Fruit fly (Drosophila melanogaster): ENCODE results near the gene HisCl1.
A peak's percentile ranks its signal among the peaks of the same experiment; 100 is the strongest.

HisCl1 gene

DNA sequence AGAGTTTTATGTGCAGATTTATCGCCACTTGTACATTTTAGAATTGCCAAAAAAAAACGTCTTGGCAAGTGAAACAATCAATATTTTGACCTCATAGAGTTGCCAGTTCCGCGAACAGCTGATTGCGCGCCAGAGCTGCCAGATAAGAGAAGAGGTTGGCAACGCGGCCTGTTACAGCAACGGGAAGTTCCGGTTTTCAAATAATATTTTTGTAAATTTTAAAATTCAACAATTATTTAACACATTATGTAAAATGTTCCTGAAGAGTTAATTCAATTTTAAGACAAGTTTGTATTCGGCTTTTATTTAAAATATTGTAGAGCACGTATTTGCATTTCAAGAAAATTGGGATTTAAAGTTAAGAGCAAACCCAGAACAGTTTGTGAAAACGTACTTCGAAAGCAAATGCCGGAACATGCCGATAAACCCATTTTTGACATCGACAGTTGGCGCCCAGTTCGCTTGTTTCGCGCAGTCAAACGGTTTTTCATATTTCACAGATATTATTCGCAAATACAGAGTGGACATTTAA is at the start of gene HisCl1, which contains the start of gene prd1:
Gene HisCl1 (plus strand): TSS at position 482 of the 532 bp plus-strand sequence.
Gene prd1 (minus strand): TSS at position 320 of the 532 bp plus-strand sequence.
- TF ChIP-seq noc (tag; optimal IDR thresholded peaks at IDR 0.05): no peak

DNA sequence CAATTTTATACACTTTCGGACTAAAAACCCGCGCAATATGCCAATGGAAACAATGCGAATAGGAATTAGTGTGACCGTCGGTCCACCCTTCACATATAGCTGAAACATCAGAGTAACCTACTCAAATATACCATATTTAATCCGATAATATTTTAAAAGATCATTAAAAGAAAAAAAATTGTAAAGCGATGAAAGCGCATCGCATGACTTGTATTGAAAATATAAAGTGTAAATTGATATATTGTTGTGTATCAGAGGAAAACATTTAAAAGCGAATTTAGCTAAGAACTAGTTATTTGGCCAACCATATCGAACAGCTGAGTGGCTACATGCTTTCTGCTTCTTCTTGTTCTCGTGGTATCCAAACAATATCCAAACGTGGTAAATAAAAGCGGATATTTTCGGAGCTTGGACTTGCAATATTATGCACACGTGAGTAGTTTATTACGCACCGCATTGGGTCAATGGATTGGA is 45.2 kb upstream of the HisCl1 start, which contains the start of the genes Blm and CG14722:
Gene Blm (minus strand): TSS at position 54 of the 474 bp plus-strand sequence.
Gene CG14722 (plus strand): TSS at position 161 of the 474 bp plus-strand sequence.
- TF ChIP-seq noc (tag; optimal IDR thresholded peaks at IDR 0.05): no peak

DNA sequence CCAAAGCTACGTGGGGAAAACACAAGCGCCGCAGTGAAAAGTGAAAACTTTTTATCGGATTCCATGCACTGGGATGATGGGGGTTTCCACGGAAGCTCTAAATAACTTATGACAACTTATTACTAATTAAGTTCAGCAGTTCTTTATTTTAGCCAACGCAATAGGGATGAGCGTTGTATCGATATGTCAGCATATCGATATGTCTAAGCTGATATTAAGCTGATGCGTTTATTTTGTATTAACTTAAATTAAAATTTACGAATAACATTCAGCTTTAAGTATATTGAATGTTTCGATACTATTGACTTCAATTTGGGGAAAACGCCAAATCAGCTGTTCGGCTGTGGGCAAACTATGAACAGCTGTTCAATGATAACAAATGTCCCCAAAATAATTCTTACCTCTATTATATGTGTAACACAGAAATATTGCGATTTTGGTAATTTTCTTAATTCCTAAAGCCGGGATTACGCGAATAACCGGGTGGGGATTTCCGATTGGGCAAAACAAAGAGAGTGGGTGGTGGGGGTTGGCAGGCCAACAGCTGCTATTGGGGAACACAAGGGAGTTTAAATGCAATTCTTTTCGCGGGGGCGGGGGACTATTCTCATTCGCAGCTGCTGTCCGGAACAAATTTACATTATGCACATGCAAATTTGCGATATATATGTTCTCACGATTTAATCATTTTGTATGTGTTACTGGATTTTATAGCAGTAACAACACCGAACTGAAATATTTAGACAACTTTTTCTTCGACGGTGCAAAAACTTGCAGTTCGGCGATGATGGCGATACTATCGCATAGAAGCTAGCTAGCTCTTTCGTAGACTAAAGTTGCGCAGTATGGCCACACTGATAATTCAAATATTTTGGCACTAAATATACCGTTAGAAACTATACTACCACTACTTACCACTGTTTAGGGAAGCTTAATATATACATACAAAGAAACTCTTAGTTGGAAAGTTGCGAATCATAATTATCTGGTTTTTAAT is 37.4 kb upstream of the HisCl1 start, which contains the start of gene CG6923:
Gene CG6923 (minus strand): TSS at position 733 of the 997 bp plus-strand sequence.
- no peak for TF ChIP-seq noc (tag; optimal IDR thresholded peaks at IDR 0.05)

DNA sequence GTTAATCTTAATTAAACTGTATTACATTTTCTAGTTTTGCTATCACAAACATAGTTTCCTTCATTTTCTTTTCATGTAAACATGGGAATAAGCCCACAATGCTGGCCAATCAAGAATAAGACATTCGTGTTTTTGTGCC is 36.8 kb upstream of the HisCl1 start, which contains the start of gene CG43062:
Gene CG43062 (plus strand): TSS at position 40 of the 139 bp plus-strand sequence.
- TF ChIP-seq noc (tag; optimal IDR thresholded peaks at IDR 0.05): no peak

DNA sequence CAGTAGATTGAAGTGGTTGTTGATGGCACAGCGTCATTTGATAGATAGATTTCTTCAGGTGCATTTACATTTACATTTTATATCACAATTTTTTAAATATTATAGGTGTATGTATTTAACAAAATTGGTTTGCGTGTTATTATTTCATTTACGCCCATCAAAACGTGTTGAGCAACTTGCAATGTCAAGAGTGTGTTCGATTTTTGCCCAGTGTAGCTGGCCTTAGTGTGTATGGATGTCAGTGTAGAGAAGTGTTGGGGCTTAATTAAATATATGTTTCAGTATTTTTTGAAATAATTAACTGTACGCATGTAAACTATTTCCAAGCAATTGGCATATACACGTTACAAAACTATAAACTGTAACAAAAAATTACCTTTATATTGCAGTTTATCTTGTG is 35.2 kb upstream of the HisCl1 start:
- no peak for TF ChIP-seq noc (tag; optimal IDR thresholded peaks at IDR 0.05)

DNA sequence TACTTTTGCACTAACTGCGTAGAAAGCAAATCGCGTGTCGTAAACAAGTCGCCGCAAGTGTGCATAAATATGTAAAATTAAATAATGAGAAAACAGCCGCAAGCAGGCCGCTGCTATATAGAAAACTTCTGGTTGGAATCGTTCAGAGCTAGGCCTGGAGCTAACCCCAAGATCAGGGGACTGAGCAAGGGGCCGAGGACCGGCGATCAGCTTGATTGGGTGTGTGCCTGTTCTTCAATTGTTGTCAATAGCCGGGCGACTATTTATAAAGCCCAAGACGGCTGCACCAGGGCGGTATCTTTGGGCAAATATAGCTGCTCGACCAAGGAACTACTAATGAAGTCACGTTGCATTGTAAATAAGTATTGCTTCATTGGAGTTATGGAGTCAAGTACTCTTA is 30.2 kb upstream of the HisCl1 start:
- no peak for TF ChIP-seq noc (tag; optimal IDR thresholded peaks at IDR 0.05)

DNA sequence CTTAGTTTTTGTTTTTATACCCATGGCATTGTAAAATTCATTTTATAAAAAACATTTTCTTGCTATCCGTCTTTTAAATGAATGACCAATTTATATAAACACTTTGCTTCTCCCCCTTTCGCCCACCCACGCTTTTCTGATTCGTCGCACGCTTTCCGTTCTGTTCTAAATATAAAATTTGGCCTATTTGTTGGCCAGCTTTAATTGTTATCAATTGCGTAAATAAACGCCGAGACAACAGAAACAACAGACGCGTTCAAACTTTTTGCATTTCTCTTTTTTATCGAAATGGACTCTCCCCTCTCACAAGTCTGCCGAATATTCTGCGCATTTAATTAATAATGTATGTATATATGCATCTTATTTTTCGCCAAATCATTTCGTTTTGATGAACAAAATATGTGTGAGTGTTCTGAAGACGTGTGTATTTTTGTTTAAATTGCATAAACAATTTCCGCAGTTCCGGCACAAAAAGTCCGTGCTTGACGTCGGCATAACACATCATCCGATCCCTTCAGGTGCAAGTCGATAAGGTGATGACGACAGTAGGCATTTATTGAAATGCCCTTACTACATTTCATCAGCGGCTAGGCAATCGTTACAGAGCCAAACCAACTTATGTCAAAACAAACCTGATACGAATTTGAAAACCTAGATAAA is 29.6 kb upstream of the HisCl1 start:
- no peak for TF ChIP-seq noc (tag; optimal IDR thresholded peaks at IDR 0.05)

DNA sequence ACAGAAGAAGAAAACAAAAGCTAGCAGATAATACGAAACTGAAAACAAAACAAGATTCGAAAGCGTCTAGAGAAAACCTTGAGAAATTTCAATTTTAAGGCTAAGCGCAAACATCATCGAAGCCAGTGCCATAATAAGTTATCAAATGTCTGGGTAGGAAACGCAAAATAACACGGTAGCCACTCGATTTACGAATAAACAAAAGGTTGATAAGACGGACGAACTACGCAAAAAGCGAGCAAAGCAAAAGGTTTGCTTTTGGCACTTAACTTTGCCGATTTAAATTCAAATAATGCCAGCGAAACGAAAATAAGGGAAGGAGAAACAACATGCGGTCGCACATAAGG is 28.8 kb upstream of the HisCl1 start:
- no peak for TF ChIP-seq noc (tag; optimal IDR thresholded peaks at IDR 0.05)

DNA sequence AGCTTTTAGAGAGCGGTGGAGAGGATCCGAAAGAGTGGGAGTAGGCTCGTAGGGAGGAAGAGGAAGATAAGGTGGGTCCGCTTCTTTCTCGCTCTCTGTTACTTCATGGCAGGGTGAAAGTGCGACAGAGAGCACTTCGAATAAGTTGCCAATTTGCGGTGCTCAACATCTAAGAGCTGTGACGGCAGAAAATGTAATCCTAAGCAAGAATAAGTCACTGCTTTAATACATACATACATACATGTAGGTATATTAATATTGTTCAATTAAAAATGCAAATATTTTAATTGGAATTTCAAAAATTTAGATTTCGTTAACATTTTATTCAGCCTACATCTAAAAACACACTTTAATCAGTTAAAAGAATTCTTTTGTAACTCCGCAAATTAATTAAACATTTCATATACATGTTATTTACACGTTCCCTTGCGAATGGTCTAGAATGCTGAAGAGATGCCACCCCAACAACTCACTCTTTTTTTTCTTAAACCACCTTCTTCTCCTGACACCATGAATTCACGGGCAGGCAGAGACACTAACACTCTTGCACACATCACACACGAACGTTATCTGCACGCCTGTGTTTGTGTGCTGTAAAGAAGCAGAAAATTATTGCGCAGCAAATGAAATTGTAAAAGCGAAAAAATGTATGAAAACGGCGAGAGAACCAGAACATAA is 28.3 kb upstream of the HisCl1 start:
- TF ChIP-seq noc (tag; optimal IDR thresholded peaks at IDR 0.05): peak; percentile 40

DNA sequence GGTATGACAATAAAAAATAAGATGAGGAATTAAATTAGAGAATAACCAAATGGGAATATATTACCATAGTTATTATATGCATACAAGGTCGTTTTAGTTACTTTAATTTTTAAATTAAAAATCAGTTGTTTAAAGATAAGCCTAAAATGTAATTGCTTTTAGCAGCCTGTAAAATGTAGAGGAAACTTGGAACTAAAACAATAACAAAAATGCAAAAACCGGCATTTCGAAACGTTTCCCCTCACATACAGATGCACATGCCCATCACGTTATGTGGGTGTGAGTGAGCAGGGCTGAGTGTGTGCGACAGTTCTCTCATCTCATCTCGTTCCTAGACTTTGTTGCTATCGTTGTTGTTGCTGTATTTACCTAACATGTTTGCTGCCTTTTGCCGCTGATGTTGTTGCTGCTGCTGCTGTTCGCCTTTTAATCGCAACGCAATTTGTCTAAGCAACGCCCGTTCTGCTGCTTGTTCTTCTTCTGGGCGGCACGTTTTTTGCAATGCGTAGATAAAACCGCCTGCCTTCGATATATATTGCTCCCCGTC is 27.7 kb upstream of the HisCl1 start:
- no peak for TF ChIP-seq noc (tag; optimal IDR thresholded peaks at IDR 0.05)

DNA sequence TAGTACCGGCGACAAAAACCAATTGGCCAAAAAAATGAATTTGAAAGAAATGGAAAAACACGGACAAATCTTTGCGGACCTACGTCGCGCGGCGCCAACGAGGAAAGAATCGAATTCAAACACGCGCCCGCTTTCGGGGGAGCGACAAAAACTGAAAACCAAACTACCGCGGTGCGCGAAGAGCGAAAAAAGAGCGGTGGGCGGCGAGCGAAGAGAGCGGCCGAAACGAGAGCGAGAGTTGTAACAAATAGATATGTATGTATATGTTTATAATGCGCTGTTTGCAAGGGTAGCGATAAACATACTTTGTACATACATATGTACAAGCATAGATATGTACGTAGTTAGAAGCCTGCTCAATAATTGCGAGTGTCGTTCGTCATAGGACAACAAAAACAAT is 27.0 kb upstream of the HisCl1 start:
- TF ChIP-seq noc (tag; optimal IDR thresholded peaks at IDR 0.05): no peak

DNA sequence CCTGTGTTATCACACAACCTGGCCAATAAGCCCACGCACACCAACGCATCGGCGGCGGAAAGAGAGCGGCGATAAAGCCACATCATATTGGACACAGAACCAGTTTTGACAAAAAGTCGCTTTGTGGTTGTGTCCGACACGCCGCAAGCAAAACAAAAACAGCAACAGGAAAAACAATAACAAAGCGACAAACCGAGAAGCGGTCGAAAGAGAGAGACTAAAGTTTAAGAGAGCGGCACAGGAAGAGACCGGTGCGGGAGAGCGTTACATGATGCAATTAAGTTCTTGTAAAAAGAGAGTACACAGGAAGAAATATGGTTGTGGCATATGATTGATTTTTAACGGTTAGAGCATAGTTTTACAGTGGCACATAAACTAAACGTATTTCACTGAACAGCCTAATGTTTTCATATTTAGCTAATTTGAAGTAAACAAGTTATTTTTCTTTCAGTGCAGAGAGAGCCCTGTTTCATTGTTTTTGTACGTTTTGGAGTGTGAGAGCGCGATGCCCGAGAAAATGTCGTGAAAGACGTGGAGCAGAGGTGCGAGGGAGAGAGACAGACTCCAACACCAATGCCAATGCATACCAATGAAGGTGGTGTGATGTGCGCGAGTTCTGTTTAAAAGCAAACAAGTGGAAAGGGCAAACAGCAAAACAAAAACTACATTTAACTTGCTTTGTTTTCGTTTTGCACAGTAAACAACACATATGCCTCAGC is 26.1 kb upstream of the HisCl1 start:
- TF ChIP-seq noc (tag; optimal IDR thresholded peaks at IDR 0.05): peak; percentile 99

DNA sequence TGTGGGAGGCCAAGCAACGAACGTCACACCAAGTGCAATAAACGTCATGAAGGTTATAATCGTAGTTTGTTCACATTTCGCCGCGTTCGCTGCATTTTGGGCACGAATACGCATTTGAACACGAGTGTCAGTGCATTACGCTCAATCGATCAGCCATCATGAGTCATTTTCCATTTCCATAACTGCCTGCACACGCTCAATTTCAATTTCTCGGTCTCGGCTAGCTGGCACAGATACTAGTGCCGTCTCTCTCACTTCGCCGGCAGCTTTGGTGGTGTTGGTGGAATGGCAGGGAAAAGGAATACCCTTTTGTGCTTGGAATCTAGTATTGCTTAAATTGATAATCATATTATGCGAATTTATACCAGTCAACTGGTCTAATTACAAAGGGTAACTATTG is 25.3 kb upstream of the HisCl1 start:
- no peak for TF ChIP-seq noc (tag; optimal IDR thresholded peaks at IDR 0.05)

DNA sequence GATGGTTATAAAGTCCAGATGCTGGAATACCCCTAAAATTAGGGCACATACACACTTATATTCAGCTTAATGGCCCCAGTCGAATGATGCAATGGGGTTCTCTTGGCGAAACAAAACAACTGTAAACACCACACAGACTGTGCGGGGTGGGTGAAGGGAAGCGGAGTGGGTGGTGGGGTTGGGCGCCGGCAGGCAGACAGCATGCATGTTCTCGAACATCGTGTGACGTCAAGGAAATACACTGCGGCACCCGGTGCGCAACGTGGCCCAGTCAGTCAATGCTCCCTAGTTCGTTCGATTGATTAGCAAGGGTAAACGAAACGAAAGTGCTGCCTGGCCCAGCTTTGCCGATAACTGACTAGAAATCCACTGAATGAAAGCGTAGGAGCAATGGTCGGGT is 24.5 kb upstream of the HisCl1 start:
- no peak for TF ChIP-seq noc (tag; optimal IDR thresholded peaks at IDR 0.05)

Data from whole organism, larva.